Fruit fly (Drosophila melanogaster) whole organism, embryonic: Measurements from ENCODE around the gene Rlb1.

Experiments used
- Adf1 ChIP-seq: fragments of 200-800 bp; sonication (Bioruptor generic); IDR thresholded peaks from 2 replicates; pipeline ENCODE4 v1.3.6; 2022; ENCODE audit warnings: missing biosample characterization, missing genetic modification characterization
- Antp ChIP-seq: fragments of 200-800 bp; sonication (Bioruptor generic); optimal IDR thresholded peaks from 3 replicates; lab custom pipeline; 2016; ENCODE audit warnings: missing biosample characterization, missing genetic modification characterization
- CG1024 ChIP-seq: fragments of 200-800 bp; sonication (Bioruptor generic); IDR thresholded peaks from 2 replicates; pipeline ENCODE4 v1.3.6; 2022; ENCODE audit warnings: missing biosample characterization, missing genetic modification characterization
- CG10321 ChIP-seq: fragments of 200-800 bp; sonication (Bioruptor generic); IDR thresholded peaks from 2 replicates; pipeline ENCODE4 v1.3.6; 2022; ENCODE audit warnings: missing biosample characterization, missing genetic modification characterization
- CG11093 ChIP-seq: fragments of 200-800 bp; sonication (Bioruptor generic); IDR thresholded peaks from 3 replicates; pipeline ENCODE4 v1.3.6; 2022; ENCODE audit warnings: missing biosample characterization, missing genetic modification characterization
- CG12071 ChIP-seq: fragments of 200-800 bp; sonication (Bioruptor generic); optimal IDR thresholded peaks from 3 replicates; lab custom pipeline; 2018; ENCODE audit warnings: missing biosample characterization, mild to moderate bottlenecking, missing genetic modification characterization
- CG12299 ChIP-seq: fragments of 200-800 bp; sonication (Bioruptor generic); optimal IDR thresholded peaks from 2 replicates; lab custom pipeline; 2018; ENCODE audit warnings: missing biosample characterization, mild to moderate bottlenecking, missing genetic modification characterization
- CG1233 ChIP-seq: fragments of 200-800 bp; sonication (Bioruptor generic); optimal IDR thresholded peaks from 4 replicates; lab custom pipeline; 2018; ENCODE audit warnings: missing biosample characterization, mild to moderate bottlenecking, missing genetic modification characterization
- CG13775 ChIP-seq: fragments of 200-800 bp; sonication (Bioruptor generic); optimal IDR thresholded peaks from 3 replicates; lab custom pipeline; 2017; ENCODE audit warnings: missing biosample characterization, mild to moderate bottlenecking, missing genetic modification characterization
- CG14965 ChIP-seq: fragments of 200-800 bp; sonication (Bioruptor generic); optimal IDR thresholded peaks from 2 replicates; lab custom pipeline; 2016; ENCODE audit warnings: missing biosample characterization, missing genetic modification characterization, borderline replicate concordance
- CG18011 ChIP-seq: fragments of 200-800 bp; sonication (Bioruptor generic); optimal IDR thresholded peaks from 2 replicates; lab custom pipeline; 2017; ENCODE audit warnings: missing biosample characterization, missing genetic modification characterization, mild to moderate bottlenecking, moderate library complexity, missing genotype
- CG33557 ChIP-seq: fragments of 200-800 bp; sonication (Bioruptor generic); optimal IDR thresholded peaks from 2 replicates; lab custom pipeline; 2019; ENCODE audit warnings: missing biosample characterization, mild to moderate bottlenecking, missing genetic modification characterization, moderate library complexity
- CG34422 ChIP-seq: fragments of 200-800 bp; sonication (Bioruptor generic); IDR thresholded peaks from 3 replicates; pipeline ENCODE4 v1.3.6; 2022; ENCODE audit warnings: missing biosample characterization, missing genetic modification characterization
- CG3838 ChIP-seq: fragments of 200-800 bp; sonication (Bioruptor generic); optimal IDR thresholded peaks from 3 replicates; lab custom pipeline; 2016; ENCODE audit warnings: missing biosample characterization, missing genetic modification characterization
- CG3995 ChIP-seq: fragments of 200-800 bp; sonication (Bioruptor generic); optimal IDR thresholded peaks from 3 replicates; lab custom pipeline; 2016; ENCODE audit warnings: missing biosample characterization, missing genetic modification characterization
- CG4360 ChIP-seq: fragments of 200-800 bp; sonication (Bioruptor generic); IDR thresholded peaks from 2 replicates; pipeline ENCODE4 v1.3.6; 2022; ENCODE audit warnings: missing biosample characterization, missing genetic modification characterization
- CG43689 ChIP-seq: fragments of 200-800 bp; sonication (Bioruptor generic); IDR thresholded peaks from 2 replicates; pipeline ENCODE4 v1.3.6; 2022; ENCODE audit warnings: missing biosample characterization, missing genetic modification characterization
- CG4404 ChIP-seq: fragments of 200-800 bp; sonication (Bioruptor generic); IDR thresholded peaks from 2 replicates; pipeline ENCODE4 v1.3.6; 2022; ENCODE audit warnings: missing biosample characterization, missing genetic modification characterization
- CG4424 ChIP-seq: fragments of 200-800 bp; sonication (Bioruptor generic); optimal IDR thresholded peaks from 3 replicates; lab custom pipeline; 2016; ENCODE audit warnings: missing biosample characterization, missing genetic modification characterization
- CG7987 ChIP-seq: fragments of 200-800 bp; sonication (Bioruptor generic); optimal IDR thresholded peaks from 2 replicates; lab custom pipeline; 2018; ENCODE audit warnings: missing biosample characterization, mild to moderate bottlenecking, missing genetic modification characterization, moderate library complexity
- CG8290 ChIP-seq, 3 experiments: fragments of 200-800 bp; sonication (Bioruptor generic); optimal IDR thresholded peaks; 2 replicates each; lab custom pipeline; 2016 to 2019; ENCODE audit warnings: missing biosample characterization in 3 of 3, missing genetic modification characterization in 3 of 3, mild to moderate bottlenecking in 2 of 3, moderate library complexity in 1 of 3
- CG9932 ChIP-seq: fragments of 200-800 bp; sonication (Bioruptor generic); IDR thresholded peaks from 2 replicates; pipeline ENCODE4 v1.3.6; 2022; ENCODE audit warnings: missing biosample characterization, missing genetic modification characterization
- Chrac-16 ChIP-seq: fragments of 200-800 bp; sonication (Bioruptor generic); optimal IDR thresholded peaks from 3 replicates; lab custom pipeline; 2016; ENCODE audit warnings: missing biosample characterization, missing genetic modification characterization
- CrebB ChIP-seq: fragments of 200-800 bp; sonication (Bioruptor generic); optimal IDR thresholded peaks from 3 replicates; lab custom pipeline; 2018; ENCODE audit warnings: missing biosample characterization, mild to moderate bottlenecking, missing genetic modification characterization
- ERR ChIP-seq: fragments of 200-800 bp; sonication (Bioruptor generic); optimal IDR thresholded peaks from 2 replicates; lab custom pipeline; 2016; ENCODE audit warnings: missing biosample characterization, missing genetic modification characterization
- Lim3 ChIP-seq: fragments of 200-800 bp; sonication (Bioruptor generic); IDR thresholded peaks from 2 replicates; pipeline ENCODE4 v1.3.6; 2022; ENCODE audit warnings: missing biosample characterization, missing genetic modification characterization
- Opbp ChIP-seq: fragments of 200-800 bp; sonication (Bioruptor generic); IDR thresholded peaks from 3 replicates; pipeline ENCODE4 v1.3.6; 2022; ENCODE audit warnings: missing biosample characterization, missing genetic modification characterization; ENCODE audit not compliant: partially characterized antibody
- Xbp1 ChIP-seq: fragments of 200-800 bp; sonication (Bioruptor generic); optimal IDR thresholded peaks from 3 replicates; lab custom pipeline; 2016; ENCODE audit warnings: missing biosample characterization, mild to moderate bottlenecking, missing genetic modification characterization
- YL-1 ChIP-seq: fragments of 200-800 bp; sonication (Bioruptor generic); optimal IDR thresholded peaks from 3 replicates; lab custom pipeline; 2017; ENCODE audit warnings: missing biosample characterization, mild to moderate bottlenecking, missing genetic modification characterization
- ap ChIP-seq: fragments of 200-800 bp; sonication (Bioruptor generic); IDR thresholded peaks from 2 replicates; pipeline ENCODE4 v1.3.6; 2022; ENCODE audit warnings: missing biosample characterization, missing genetic modification characterization
- chinmo ChIP-seq: fragments of 200-800 bp; sonication (Bioruptor generic); IDR thresholded peaks from 4 replicates; pipeline ENCODE4 v1.3.6; 2022; ENCODE audit warnings: missing biosample characterization, missing genetic modification characterization; ENCODE audit not compliant: partially characterized antibody
- croc ChIP-seq: fragments of 200-800 bp; sonication (Bioruptor generic); conservative IDR thresholded peaks from 3 replicates; pipeline ENCODE4 v1.3.6; 2022; ENCODE audit warnings: missing biosample characterization, missing genetic modification characterization
- en ChIP-seq: fragments of 200-800 bp; sonication (Bioruptor generic); optimal IDR thresholded peaks from 2 replicates; lab custom pipeline; 2016; ENCODE audit warnings: missing biosample characterization, missing genetic modification characterization
- gcm2 ChIP-seq: fragments of 200-800 bp; sonication (Bioruptor generic); optimal IDR thresholded peaks from 2 replicates; lab custom pipeline; 2016; ENCODE audit warnings: missing biosample characterization, missing genetic modification characterization
- gsb ChIP-seq: fragments of 200-800 bp; sonication (Bioruptor generic); IDR thresholded peaks from 2 replicates; pipeline ENCODE4 v1.3.6; 2022; ENCODE audit warnings: missing biosample characterization, missing genetic modification characterization
- gt ChIP-seq: fragments of 200-800 bp; sonication (Bioruptor generic); IDR thresholded peaks from 2 replicates; pipeline ENCODE4 v1.3.6; 2022; ENCODE audit warnings: missing biosample characterization, missing genetic modification characterization
- her ChIP-seq: fragments of 200-800 bp; sonication (Bioruptor generic); optimal IDR thresholded peaks from 2 replicates; lab custom pipeline; 2016; ENCODE audit warnings: missing biosample characterization, missing genetic modification characterization
- inv ChIP-seq: fragments of 200-800 bp; sonication (Bioruptor generic); IDR thresholded peaks from 2 replicates; pipeline ENCODE4 v1.3.6; 2022; ENCODE audit warnings: missing biosample characterization, missing genetic modification characterization; ENCODE audit not compliant: partially characterized antibody
- lilli ChIP-seq: fragments of 200-800 bp; sonication (Bioruptor generic); optimal IDR thresholded peaks from 3 replicates; lab custom pipeline; 2016; ENCODE audit warnings: missing biosample characterization, missing genetic modification characterization
- luna ChIP-seq: fragments of 200-800 bp; sonication (Bioruptor generic); optimal IDR thresholded peaks from 2 replicates; lab custom pipeline; 2016; ENCODE audit warnings: missing biosample characterization, missing genetic modification characterization
- onecut ChIP-seq: fragments of 200-800 bp; sonication (Bioruptor generic); IDR thresholded peaks from 2 replicates; pipeline ENCODE4 v1.3.6; 2022; ENCODE audit warnings: missing biosample characterization, missing genetic modification characterization
- pfk ChIP-seq: fragments of 200-800 bp; sonication (Bioruptor generic); optimal IDR thresholded peaks from 2 replicates; lab custom pipeline; 2018; ENCODE audit warnings: missing biosample characterization, mild to moderate bottlenecking, missing genetic modification characterization, moderate library complexity
- pros ChIP-seq: fragments of 200-800 bp; sonication (Bioruptor generic); optimal IDR thresholded peaks from 3 replicates; lab custom pipeline; 2019; ENCODE audit warnings: missing biosample characterization, mild to moderate bottlenecking, missing genetic modification characterization, moderate library complexity
- pzg ChIP-seq: fragments of 200-800 bp; sonication (Bioruptor generic); optimal IDR thresholded peaks from 3 replicates; lab custom pipeline; 2018; ENCODE audit warnings: missing biosample characterization, mild to moderate bottlenecking, missing genetic modification characterization, moderate library complexity
- sna ChIP-seq: fragments of 200-800 bp; sonication (Bioruptor generic); IDR thresholded peaks from 2 replicates; pipeline ENCODE4 v1.3.6; 2022; ENCODE audit warnings: missing biosample characterization, missing genetic modification characterization; ENCODE audit not compliant: partially characterized antibody
- sr ChIP-seq: fragments of 200-800 bp; sonication (Bioruptor generic); IDR thresholded peaks from 3 replicates; pipeline ENCODE4 v1.3.6; 2022; ENCODE audit warnings: missing biosample characterization, missing genetic modification characterization
- sug ChIP-seq: fragments of 200-800 bp; optimal IDR thresholded peaks from 2 replicates; lab custom pipeline; 2019; ENCODE audit warnings: missing biosample characterization, mild to moderate bottlenecking, missing genetic modification characterization, moderate library complexity
- toy ChIP-seq: fragments of 200-800 bp; sonication (Bioruptor generic); IDR thresholded peaks from 2 replicates; pipeline ENCODE4 v1.3.6; 2022; ENCODE audit warnings: missing biosample characterization, missing genetic modification characterization

The Rlb1 gene

dm6 chr3R:9533181-9534124 is 20.3 kb downstream of the Rlb1 start (continued):
- TF ChIP-seq Opbp (GFP tag; lab: Robert Waterston, UW) (no peak), CG9932 (GFP tag; lab: Robert Waterston, UW) (peak; percentile 89), CG1233 (GFP tag; lab: Kevin White, UChicago) (peak; percentile 96), pfk (GFP tag; lab: Kevin White, UChicago) (peak; percentile 27), CG12299 (tag; lab: Kevin White, UChicago) (peak; percentile 93), onecut (GFP tag; lab: Robert Waterston, UW) (peak; percentile 80), gcm2 (GFP tag; lab: Kevin White, UChicago) (peak; percentile 68), ERR (GFP tag; lab: Kevin White, UChicago) (peak; percentile 86), CG4424 (GFP tag; lab: Kevin White, UChicago) (peak; percentile 98), sna (no peak), CG14965 (GFP tag; lab: Kevin White, UChicago) (no peak), CG3838 (GFP tag; lab: Kevin White, UChicago) (peak; percentile 85), CG1024 (GFP tag; lab: Robert Waterston, UW) (peak; percentile 50; the same call in 1 of the 2 replicates), gsb (peak; percentile 90), croc (GFP tag; lab: Robert Waterston, UW) (peak; percentile 85), ap (peak; percentile 63), CG34422 (GFP tag; lab: Robert Waterston, UW) (peak; percentile 84), luna (GFP tag; lab: Kevin White, UChicago) (peak; percentile 44), her (peak; percentile 81), pros (GFP tag; lab: Kevin White, UChicago) (peak; percentile 99), sug (tag; lab: Kevin White, UChicago) (peak; percentile 93), Lim3 (GFP tag; lab: Robert Waterston, UW) (peak; percentile 40; the same call in 1 of the 2 replicates), chinmo (GFP tag; lab: Robert Waterston, UW) (peak; percentile 95), en (peak; percentile 91), toy (GFP tag; lab: Robert Waterston, UW) (peak; percentile 58), CG43689 (peak; percentile 61), YL-1 (peak; percentile 85), Adf1 (GFP tag; lab: Robert Waterston, UW) (peak; percentile 28; the same call in 1 of the 2 replicates), CG12071 (peak; percentile 92), inv (0 out of 2 replicates have a peak, but pooled peaks have one; percentile 33), CG4404 (GFP tag; lab: Robert Waterston, UW) (peak; percentile 86), Chrac-16 (GFP tag; lab: Kevin White, UChicago) (peak; percentile 93), CG8290 (GFP tag; optimal IDR thresholded peaks at IDR 0.05; lab: Kevin White, UChicago) (peak; percentile 85), CG8290 (tag; optimal IDR thresholded peaks at IDR 0.05; lab: Kevin White, UChicago) (peak; percentile 71 to 77), CG33557 (peak; percentile 84), CG18011 (GFP tag; lab: Kevin White, UChicago) (peak; percentile 88), Xbp1 (peak; percentile 95), CG13775 (GFP tag; lab: Kevin White, UChicago) (peak; percentile 97), CG10321 (peak; percentile 43; the same call in 1 of the 2 replicates)

- TF ChIP-seq CG4360 (GFP tag; lab: Robert Waterston, UW) (no peak), her (peak; percentile 84), gt (GFP tag; lab: Robert Waterston, UW) (peak; percentile 73), CG43689 (no peak; the same call in none of the 2 replicates), CG7987 (GFP tag; lab: Kevin White, UChicago) (peak; percentile 67), Chrac-16 (GFP tag; lab: Kevin White, UChicago) (peak; percentile 83), lilli (GFP tag; lab: Kevin White, UChicago) (peak; percentile 88), sr (peak; percentile 54; the same call in 2 of the 3 replicates), Antp (peak; percentile 86), pzg (GFP tag; lab: Kevin White, UChicago) (no peak), CG11093 (GFP tag; lab: Robert Waterston, UW) (peak; percentile 89), CG4404 (GFP tag; lab: Robert Waterston, UW) (peak; percentile 42), CG4424 (GFP tag; lab: Kevin White, UChicago) (peak; percentile 95), YL-1 (peak; percentile 70), CrebB (peak; percentile 89), CG3995 (peak; percentile 3)
These were observed 21.0 kb downstream of the Rlb1 start for dm6 chr3R:9534125-9534496.
